Worm (Caenorhabditis elegans) whole organism, L2 larva: ENCODE measurements around the gene Y75B8A.63.

Experiments
- F13H6.1 ChIP-seq: sonication (generic microtip); optimal IDR thresholded peaks from 2 replicates; lab custom pipeline; 2016; ENCODE audit warnings: missing genetic modification characterization, missing compliant biosample characterization
- R02D3.7 ChIP-seq: fragments of 150-350 bp; optimal IDR thresholded peaks from 2 replicates; lab custom pipeline; 2014; ENCODE audit warnings: missing biosample characterization, missing genetic modification characterization
- Y55F3AM.14 ChIP-seq: fragments of 200-800 bp; sonication (Bioruptor generic); optimal IDR thresholded peaks from 2 replicates; lab custom pipeline; 2018; ENCODE audit warnings: mild to moderate bottlenecking, missing genetic modification characterization, missing compliant biosample characterization
- ZK546.5 ChIP-seq: sonication (generic microtip); optimal IDR thresholded peaks from 2 replicates; lab custom pipeline; 2017; ENCODE audit warnings: missing biosample characterization, missing genetic modification characterization
- alr-1 ChIP-seq: fragments of 150-350 bp; optimal IDR thresholded peaks from 2 replicates; lab custom pipeline; 2014; ENCODE audit warnings: missing biosample characterization, missing genetic modification characterization
- ama-1 ChIP-seq: fragments of 150-350 bp; optimal IDR thresholded peaks from 2 replicates; lab custom pipeline; 2018; ENCODE audit warnings: inconsistent platforms
- ceh-16 ChIP-seq: fragments of 150-350 bp; optimal IDR thresholded peaks from 2 replicates; lab custom pipeline; 2014; ENCODE audit warnings: missing biosample characterization, missing genetic modification characterization
- ceh-82 ChIP-seq: fragments of 150-350 bp; optimal IDR thresholded peaks from 2 replicates; lab custom pipeline; 2014; ENCODE audit warnings: missing biosample characterization, missing genetic modification characterization
- crh-2 ChIP-seq: sonication (generic microtip); optimal IDR thresholded peaks from 2 replicates; lab custom pipeline; 2017; ENCODE audit warnings: missing biosample characterization, missing genetic modification characterization
- dmd-4 ChIP-seq: sonication (generic microtip); optimal IDR thresholded peaks from 2 replicates; lab custom pipeline; 2017; ENCODE audit warnings: missing biosample characterization, missing genetic modification characterization
- egl-27 ChIP-seq: sonication (generic microtip); optimal IDR thresholded peaks from 3 replicates; lab custom pipeline; 2017; ENCODE audit warnings: missing biosample characterization, missing genetic modification reagents, missing genetic modification characterization
- gmeb-1 ChIP-seq: fragments of 150-350 bp; optimal IDR thresholded peaks from 2 replicates; lab custom pipeline; 2014; ENCODE audit warnings: missing biosample characterization, missing genetic modification characterization
- lin-13 ChIP-seq: fragments of 150-350 bp; optimal IDR thresholded peaks from 2 replicates; lab custom pipeline; 2014; ENCODE audit warnings: missing biosample characterization, missing genetic modification reagents, missing genetic modification characterization
- lsy-2 ChIP-seq, 2 experiments: fragments of 150-350 bp in 1 of 2; sonication (generic microtip) in 1 of 2; optimal IDR thresholded peaks; 2 replicates each; lab custom pipeline; 2014 to 2017; ENCODE audit warnings: missing biosample characterization in 2 of 2, missing genetic modification characterization in 2 of 2
- mdl-1 ChIP-seq, 2 experiments: fragments of 150-350 bp in 1 of 2; sonication (generic microtip) in 1 of 2; optimal IDR thresholded peaks; 2 replicates each; lab custom pipeline; 2017; ENCODE audit warnings: missing biosample characterization in 2 of 2, missing genetic modification characterization in 2 of 2
- nhr-11 ChIP-seq: fragments of 150-350 bp; optimal IDR thresholded peaks from 2 replicates; lab custom pipeline; 2014; ENCODE audit warnings: missing biosample characterization, missing genetic modification characterization
- nhr-21 ChIP-seq: fragments of 150-350 bp; optimal IDR thresholded peaks from 2 replicates; lab custom pipeline; 2014; ENCODE audit warnings: missing biosample characterization, missing genetic modification characterization
- nhr-25 ChIP-seq: fragments of 150-350 bp; sonication (generic microtip); optimal IDR thresholded peaks from 3 replicates; lab custom pipeline; 2014; ENCODE audit warnings: missing biosample characterization, missing genetic modification characterization
- nhr-6 ChIP-seq: fragments of 150-350 bp; optimal IDR thresholded peaks from 2 replicates; lab custom pipeline; 2014; ENCODE audit warnings: missing biosample characterization, missing genetic modification characterization
- nhr-77 ChIP-seq: fragments of 150-350 bp; optimal IDR thresholded peaks from 2 replicates; lab custom pipeline; 2014; ENCODE audit warnings: missing biosample characterization, missing genetic modification characterization
- sem-4 ChIP-seq: fragments of 150-350 bp; optimal IDR thresholded peaks from 2 replicates; lab custom pipeline; 2014; ENCODE audit warnings: missing biosample characterization, missing genetic modification reagents, missing genetic modification characterization
- skn-1 ChIP-seq: sonication (generic microtip); optimal IDR thresholded peaks from 2 replicates; lab custom pipeline; 2017; ENCODE audit warnings: missing biosample characterization, missing genetic modification characterization
- sma-3 ChIP-seq: sonication (generic microtip); optimal IDR thresholded peaks from 2 replicates; lab custom pipeline; 2016; ENCODE audit warnings: missing genetic modification reagents, missing genetic modification characterization, missing compliant biosample characterization
- sma-9 ChIP-seq, 2 experiments: fragments of 150-350 bp in 1 of 2; sonication (generic microtip) in 1 of 2; optimal IDR thresholded peaks; 2 replicates each; lab custom pipeline; 2014 to 2016; ENCODE audit warnings: missing genetic modification characterization in 2 of 2, mild to moderate bottlenecking in 1 of 2, missing biosample characterization in 1 of 2, missing compliant biosample characterization in 1 of 2, missing genetic modification reagents in 1 of 2, moderate library complexity in 1 of 2
- unc-39 ChIP-seq: fragments of 150-350 bp; optimal IDR thresholded peaks from 2 replicates; lab custom pipeline; 2014; ENCODE audit warnings: missing biosample characterization, missing genetic modification characterization
- unc-55 ChIP-seq: fragments of 150-350 bp; sonication (generic microtip); optimal IDR thresholded peaks from 3 replicates; lab custom pipeline; 2014; ENCODE audit warnings: missing biosample characterization, missing genetic modification reagents, missing genetic modification characterization
- unc-62 ChIP-seq: fragments of 150-350 bp; optimal IDR thresholded peaks from 2 replicates; lab custom pipeline; 2014; ENCODE audit warnings: missing biosample characterization, missing genetic modification reagents, missing genetic modification characterization
- ztf-1 ChIP-seq: fragments of 200-800 bp; sonication (Bioruptor generic); conservative IDR thresholded peaks from 2 replicates; pipeline ENCODE4 v1.3.6; 2022; ENCODE audit warnings: missing genetic modification characterization, missing compliant biosample characterization

Y75B8A.63 gene

DNA sequence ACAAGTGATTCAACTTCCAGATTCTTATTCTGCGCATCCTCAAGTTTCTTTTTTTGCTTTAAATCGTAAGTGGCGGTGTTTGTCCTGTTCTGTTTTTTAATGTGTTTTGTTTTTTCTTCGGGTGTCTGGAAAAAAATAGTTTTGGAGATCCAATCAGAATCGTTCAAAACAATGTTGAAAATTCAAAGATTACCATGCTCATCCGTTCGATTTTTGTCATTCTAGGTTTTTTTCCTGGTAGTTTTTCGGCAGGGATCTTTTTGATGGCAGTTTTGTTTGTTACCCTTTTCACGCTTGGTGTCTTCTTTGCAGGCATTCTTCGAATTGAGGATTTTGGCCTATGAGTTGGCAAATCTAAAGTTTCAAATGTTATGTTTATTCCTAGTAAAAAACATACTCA, 28.8 kb downstream of the Y75B8A.63 start:
- no peak for TF ChIP-seq R02D3.7 (tag; lab: Kevin White, UChicago)
- TF ChIP-seq nhr-25 (tag; lab: Kevin White, UChicago) = no peak
- no peak for TF ChIP-seq nhr-11 (tag; lab: Kevin White, UChicago)
- no peak for TF ChIP-seq ZK546.5
- no peak for TF ChIP-seq gmeb-1 (tag; lab: Kevin White, UChicago)
- no peak for TF ChIP-seq F13H6.1 (tag; lab: Kevin White, UChicago)
- no peak for TF ChIP-seq nhr-21 (tag; lab: Kevin White, UChicago)
- TF ChIP-seq egl-27 (tag; lab: Kevin White, UChicago) = no peak
- TF ChIP-seq ceh-16 = no peak

DNA sequence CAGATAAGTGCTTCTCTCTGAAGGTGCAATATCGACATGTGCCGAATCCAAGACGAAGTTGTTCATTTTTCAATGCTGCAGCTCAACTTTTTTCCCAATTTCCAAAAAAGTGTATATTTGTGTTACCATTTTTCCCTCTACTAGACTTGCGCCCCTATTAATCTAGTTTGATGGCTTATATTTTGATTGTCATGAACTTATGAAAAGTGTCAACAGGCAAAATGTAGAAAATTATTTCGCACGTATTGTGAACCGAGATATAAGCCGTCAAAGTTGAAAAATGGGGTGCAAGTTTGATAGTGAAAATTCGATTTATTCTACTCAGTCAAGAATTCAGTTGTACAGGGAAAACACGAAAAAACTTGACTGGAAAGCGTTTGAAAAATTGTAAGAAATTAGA, 30.7 kb downstream of the Y75B8A.63 start, which contains the start of gene Y75B8A.32:
Gene Y75B8A.32 (minus strand): TSS at position 101 of the 400 bp plus-strand sequence.
- no peak for TF ChIP-seq dmd-4 (tag; lab: Kevin White, UChicago)
- no peak for TF ChIP-seq nhr-25 (tag; lab: Kevin White, UChicago)
- no peak for TF ChIP-seq unc-55 (GFP tag; lab: Kevin White, UChicago)
- TF ChIP-seq unc-39 (tag; lab: Kevin White, UChicago) = no peak
- TF ChIP-seq nhr-6 = no peak
- TF ChIP-seq ceh-16 = no peak
- TF ChIP-seq Y55F3AM.14 (GFP tag; lab: Kevin White, UChicago) = no peak
- TF ChIP-seq nhr-21 (tag; lab: Kevin White, UChicago) = no peak
- no peak for TF ChIP-seq ZK546.5
- TF ChIP-seq lin-13 (GFP tag; lab: Kevin White, UChicago) = no peak
- TF ChIP-seq lsy-2 (tag; optimal IDR thresholded peaks at IDR 0.05; lab: Kevin White, UChicago) = no peak
- TF ChIP-seq sma-9 (GFP tag; optimal IDR thresholded peaks at IDR 0.05; lab: Kevin White, UChicago) = no peak
- no peak for TF ChIP-seq sma-9 (tag; optimal IDR thresholded peaks at IDR 0.05; lab: Kevin White, UChicago)
- TF ChIP-seq ztf-1 (GFP tag; lab: Robert Waterston, UW) = no peak
- no peak for TF ChIP-seq crh-2 (tag; lab: Kevin White, UChicago)
- no peak for TF ChIP-seq ceh-82
- TF ChIP-seq gmeb-1 (tag; lab: Kevin White, UChicago) = no peak
- no peak for TF ChIP-seq nhr-77 (tag; lab: Kevin White, UChicago)

DNA sequence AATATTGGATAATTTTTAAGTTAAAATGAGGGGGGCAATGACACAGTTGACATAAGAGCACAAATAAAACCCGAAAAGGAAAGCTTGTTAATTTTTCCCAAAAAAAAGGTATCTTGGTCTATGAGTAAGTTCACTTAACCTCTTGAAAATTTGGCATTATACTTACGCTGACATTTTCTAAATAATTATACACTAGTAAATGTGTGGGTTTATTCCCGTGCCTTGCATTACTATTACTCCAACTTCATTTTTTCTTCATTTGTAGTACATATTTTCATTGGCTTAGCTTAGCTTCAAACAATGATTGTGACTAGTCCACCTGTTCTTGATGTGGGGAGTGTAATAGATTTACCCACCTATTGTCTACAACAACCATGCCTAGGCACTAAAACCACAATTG, 31.5 kb downstream of the Y75B8A.63 start, which contains the start of gene Y75B8A.34:
Gene Y75B8A.34 (plus strand): TSS at position 301 of the 400 bp plus-strand sequence.
- TF ChIP-seq Y55F3AM.14 (GFP tag; lab: Kevin White, UChicago) (no peak), sma-3 (GFP tag; lab: Kevin White, UChicago) (no peak), sma-9 (GFP tag; optimal IDR thresholded peaks at IDR 0.05; lab: Kevin White, UChicago) (no peak), sma-9 (tag; optimal IDR thresholded peaks at IDR 0.05; lab: Kevin White, UChicago) (no peak), egl-27 (tag; lab: Kevin White, UChicago) (no peak), ZK546.5 (no peak), ztf-1 (GFP tag; lab: Robert Waterston, UW) (no peak), skn-1 (tag; lab: Kevin White, UChicago) (no peak), dmd-4 (tag; lab: Kevin White, UChicago) (no peak)

DNA sequence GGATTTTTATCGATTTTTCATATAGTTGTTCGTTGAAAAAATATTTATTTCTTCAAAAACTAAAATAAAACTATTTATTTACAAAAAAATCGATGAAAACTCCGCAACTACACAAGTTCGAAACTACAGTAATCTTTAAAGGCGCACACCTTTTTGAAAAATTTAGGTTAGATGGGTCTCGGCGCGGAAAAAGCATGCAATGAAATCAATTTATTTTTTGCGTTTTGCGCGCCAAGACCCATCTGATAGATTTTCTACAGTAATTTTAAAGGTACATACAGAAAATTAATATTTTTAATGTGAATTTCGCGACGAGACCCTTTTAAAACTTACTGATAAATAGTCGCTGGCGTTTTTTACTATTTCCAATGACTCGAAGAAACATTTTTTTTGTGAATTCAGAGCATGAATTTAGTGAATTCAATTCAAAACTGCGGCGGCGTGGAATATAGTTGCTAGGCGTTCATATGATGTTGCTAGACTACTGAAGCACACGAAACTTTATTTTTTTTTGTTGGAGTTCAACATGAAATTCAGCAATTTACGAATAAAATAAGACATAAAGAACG, 39.3 kb downstream of the Y75B8A.63 start, which contains the start of gene Y75B8A.33:
Gene Y75B8A.33 (minus strand): TSS at position 385 of the 569 bp plus-strand sequence.
- no peak for TF ChIP-seq nhr-25 (tag; lab: Kevin White, UChicago)
- TF ChIP-seq lin-13 (GFP tag; lab: Kevin White, UChicago) = peak; percentile 40
- no peak for TF ChIP-seq ztf-1 (GFP tag; lab: Robert Waterston, UW)
- TF ChIP-seq F13H6.1 (tag; lab: Kevin White, UChicago) = no peak
- peak; percentile 69 for TF ChIP-seq ama-1 (lab: Kevin White, UChicago)
- TF ChIP-seq sem-4 = peak; percentile 23
- TF ChIP-seq lsy-2 (tag; optimal IDR thresholded peaks at IDR 0.05; lab: Kevin White, UChicago) = peak in 1 of 2 experiments; percentile 24
- no peak for TF ChIP-seq mdl-1 (tag; optimal IDR thresholded peaks at IDR 0.05; lab: Kevin White, UChicago)
- TF ChIP-seq, all 48 proteins: peak for 4

- TF ChIP-seq R02D3.7 (tag; lab: Kevin White, UChicago) (no peak), alr-1 (tag; lab: Kevin White, UChicago) (no peak), unc-62 (GFP tag; lab: Kevin White, UChicago) (no peak), nhr-11 (tag; lab: Kevin White, UChicago) (no peak)
Measured at ce11 chrIII:12367891-12368290, 40.1 kb downstream of the Y75B8A.63 start.
